Fruit fly (Drosophila melanogaster): Measurements from ENCODE around the gene Pde9.

Gene Pde9

DNA sequence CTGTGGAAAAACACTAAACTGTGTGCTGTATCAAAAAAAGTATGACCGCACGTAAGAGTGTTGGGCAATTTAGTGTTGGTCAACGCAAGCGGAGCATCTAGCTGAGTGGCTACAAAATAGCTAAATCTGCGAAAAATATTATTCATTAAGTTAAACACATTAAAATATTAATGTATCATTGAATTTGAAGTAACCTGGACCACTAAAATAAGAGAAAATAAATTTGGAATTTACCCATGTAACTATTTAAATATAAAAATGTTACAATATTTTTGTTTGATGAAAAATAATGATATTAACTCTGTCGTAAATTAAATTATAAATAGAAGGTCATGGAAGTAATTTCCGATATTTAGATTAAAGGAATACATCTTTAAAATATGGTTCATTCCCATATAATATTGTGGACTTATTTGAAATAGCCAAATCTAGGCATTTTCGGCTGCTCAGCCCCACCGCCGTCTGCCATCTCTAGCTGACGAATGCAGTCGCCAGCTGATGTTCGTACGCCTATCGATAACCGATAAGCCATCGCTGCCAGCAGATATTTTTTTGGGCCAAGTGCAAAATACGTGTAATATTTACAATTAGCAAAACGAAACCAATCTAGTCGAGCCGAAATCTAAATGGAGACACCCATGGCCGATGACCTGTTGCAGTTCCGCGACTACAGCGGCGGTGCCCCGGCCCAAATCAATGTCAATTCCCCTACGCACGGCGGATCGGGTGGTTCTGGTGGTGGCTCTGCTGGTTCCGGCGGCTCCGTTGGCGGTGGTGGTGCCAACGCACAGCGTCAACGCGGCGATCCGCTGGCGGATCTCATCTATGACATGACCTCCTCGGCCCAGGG lies 12.7 kb upstream of the Pde9 start, which contains the start of the genes Brms1 and CG4645:
Brms1 (minus strand) TSS at position 46 of the 850 bp plus-strand sequence.
CG4645 (plus strand) TSS at position 377 of the 850 bp plus-strand sequence.
- TF ChIP-seq Sp1 (GFP tag; optimal IDR thresholded peaks at IDR 0.05) (peak; percentile 44), dl (GFP tag; optimal IDR thresholded peaks at IDR 0.05; ENCODE audit: insufficient read depth in 1 of 2, partially characterized antibody in 2 of 2) (no peak), h (GFP tag; optimal IDR thresholded peaks at IDR 0.05) (peak; percentile 48), jim (GFP tag; optimal IDR thresholded peaks at IDR 0.05) (no peak), sage (GFP tag; optimal IDR thresholded peaks at IDR 0.05) (no peak), CG32264 (GFP tag; optimal IDR thresholded peaks at IDR 0.05) (no peak), br (GFP tag; optimal IDR thresholded peaks at IDR 0.05) (peak; percentile 30), sv (GFP tag; optimal IDR thresholded peaks at IDR 0.05) (peak; percentile 47), CG9705 (GFP tag; optimal IDR thresholded peaks at IDR 0.05) (peak; percentile 43), Mio (GFP tag; optimal IDR thresholded peaks at IDR 0.05) (no peak), Hr78 (GFP tag; optimal IDR thresholded peaks at IDR 0.05) (no peak), Dif (GFP tag; optimal IDR thresholded peaks at IDR 0.05; ENCODE audit: partially characterized antibody) (no peak), Myc (optimal IDR thresholded peaks at IDR 0.05) (peak; percentile 91), usp (GFP tag; optimal IDR thresholded peaks at IDR 0.05) (no peak), Abd-B (GFP tag; optimal IDR thresholded peaks at IDR 0.05) (no peak), foxo (GFP tag; optimal IDR thresholded peaks at IDR 0.05) (peak in 1 of 2 experiments; percentile 70), Jra (GFP tag; optimal IDR thresholded peaks at IDR 0.05) (peak; percentile 21), OdsH (GFP tag; optimal IDR thresholded peaks at IDR 0.05) (peak; percentile 44), fru (GFP tag; optimal IDR thresholded peaks at IDR 0.05) (peak; percentile 54), lola (GFP tag; optimal IDR thresholded peaks at IDR 0.05) (no peak), brk (GFP tag; optimal IDR thresholded peaks at IDR 0.05) (no peak), ey (GFP tag; optimal IDR thresholded peaks at IDR 0.05) (peak; percentile 39), Rel (GFP tag; optimal IDR thresholded peaks at IDR 0.05) (no peak), Rel (tag; optimal IDR thresholded peaks at IDR 0.05) (peak; percentile 54), Hr83 (GFP tag; optimal IDR thresholded peaks at IDR 0.05; ENCODE audit: poor library complexity, severe bottlenecking) (peak; percentile 61), Dfd (GFP tag; optimal IDR thresholded peaks at IDR 0.05) (no peak), Vsx2 (GFP tag; optimal IDR thresholded peaks at IDR 0.05; ENCODE audit: partially characterized antibody) (no peak), N (GFP tag; optimal IDR thresholded peaks at IDR 0.05) (no peak), CrebA (GFP tag; optimal IDR thresholded peaks at IDR 0.05; ENCODE audit: borderline replicate concordance) (no peak), dmrt93B (GFP tag; optimal IDR thresholded peaks at IDR 0.05) (peak; percentile 57), tai (GFP tag; optimal IDR thresholded peaks at IDR 0.05) (no peak), psq (GFP tag; optimal IDR thresholded peaks at IDR 0.05) (peak; percentile 60), GATAd (GFP tag; optimal IDR thresholded peaks at IDR 0.05) (no peak), Hnf4 (GFP tag; optimal IDR thresholded peaks at IDR 0.05) (no peak), pan (optimal IDR thresholded peaks at IDR 0.05) (no peak), HLH106 (tag; optimal IDR thresholded peaks at IDR 0.05) (peak; percentile 66), rgr (GFP tag; optimal IDR thresholded peaks at IDR 0.05) (peak; percentile 49), dsf (GFP tag; optimal IDR thresholded peaks at IDR 0.05; ENCODE audit: borderline replicate concordance) (peak; percentile 22), woc (GFP tag; optimal IDR thresholded peaks at IDR 0.05) (peak; percentile 57)

DNA sequence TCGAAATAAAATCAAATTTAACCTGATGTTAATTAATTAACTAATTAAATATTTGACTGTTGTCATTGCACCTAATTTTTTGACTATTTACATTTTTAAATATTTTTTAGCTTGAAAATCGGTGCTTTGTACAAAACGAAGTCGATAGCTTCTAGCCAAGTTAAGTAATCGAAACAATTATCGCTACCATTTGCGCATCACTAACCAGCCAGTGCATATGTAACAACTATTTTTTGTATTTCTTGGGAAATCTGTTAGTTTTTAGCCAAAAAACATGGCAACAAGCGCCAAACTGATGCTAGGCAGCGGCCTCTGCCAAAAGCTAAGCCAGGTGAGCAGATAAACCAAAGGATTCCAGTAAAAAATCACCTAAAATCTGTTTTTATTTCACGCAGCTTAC lies 9.8 kb upstream of the Pde9 start, which contains the start of gene mRpL49:
mRpL49 (plus strand) TSS at position 192 of the 400 bp plus-strand sequence.
- no peak for TF ChIP-seq h (GFP tag; optimal IDR thresholded peaks at IDR 0.05)
- no peak for TF ChIP-seq rgr (GFP tag; optimal IDR thresholded peaks at IDR 0.05)
- no peak for TF ChIP-seq Myc (optimal IDR thresholded peaks at IDR 0.05)
- peak; percentile 30 for TF ChIP-seq woc (GFP tag; optimal IDR thresholded peaks at IDR 0.05)
- no peak for TF ChIP-seq Rel (GFP tag; optimal IDR thresholded peaks at IDR 0.05)
- no peak for TF ChIP-seq Rel (tag; optimal IDR thresholded peaks at IDR 0.05)
